Worm (Caenorhabditis elegans) whole organism, young adult: ENCODE results near the gene M70.5.
A peak's percentile ranks its signal among the peaks of the same experiment; 100 is the strongest.
"Not testable (repeated sequence)": the region's sequence is repeated elsewhere in the genome, so short reads cannot be mapped to it uniquely, and the experiment has no call there.

ENCODE experiments used
- C17E4.6 ChIP-seq: fragments of 200-800 bp; sonication (Bioruptor generic); IDR thresholded peaks from 2 replicates; pipeline ENCODE4 v1.3.6; 2022; ENCODE audit warnings: missing genetic modification reagents, missing genetic modification characterization, missing compliant biosample characterization
- F37B4.10 ChIP-seq: fragments of 200-800 bp; sonication (Bioruptor generic); IDR thresholded peaks from 2 replicates; pipeline ENCODE4 v1.3.6; 2022; ENCODE audit warnings: missing genetic modification characterization, missing compliant biosample characterization
- K12H6.12 ChIP-seq: fragments of 200-800 bp; sonication (Bioruptor generic); optimal IDR thresholded peaks from 2 replicates; lab custom pipeline; 2018; ENCODE audit warnings: mild to moderate bottlenecking, missing genetic modification characterization, missing compliant biosample characterization
- Y53G8AR.9 ChIP-seq: fragments of 200-800 bp; sonication (Bioruptor generic); conservative IDR thresholded peaks from 2 replicates; pipeline ENCODE4 v1.3.6; 2022; ENCODE audit warnings: missing genetic modification reagents, missing genetic modification characterization, missing compliant biosample characterization
- Y79H2A.3 ChIP-seq: fragments of 200-800 bp; sonication (Bioruptor generic); conservative IDR thresholded peaks from 2 replicates; pipeline ENCODE4 v1.3.6; 2022; ENCODE audit warnings: missing genetic modification reagents, missing genetic modification characterization, missing compliant biosample characterization
- akir-1 ChIP-seq: fragments of 200-800 bp; sonication (Bioruptor generic); optimal IDR thresholded peaks from 2 replicates; lab custom pipeline; 2018; ENCODE audit warnings: mild to moderate bottlenecking, missing genetic modification characterization, moderate library complexity, missing compliant biosample characterization
- aptf-3 ChIP-seq: fragments of 200-800 bp; sonication (Bioruptor generic); IDR thresholded peaks from 2 replicates; pipeline ENCODE4 v1.3.6; 2022; ENCODE audit warnings: missing genetic modification characterization, missing compliant biosample characterization
- attf-3 ChIP-seq: fragments of 200-800 bp; sonication (Bioruptor generic); conservative IDR thresholded peaks from 2 replicates; pipeline ENCODE4 v1.3.6; 2022; ENCODE audit warnings: missing genetic modification reagents, missing genetic modification characterization, missing compliant biosample characterization
- bed-2 ChIP-seq: fragments of 200-800 bp; sonication (Bioruptor generic); IDR thresholded peaks from 2 replicates; pipeline ENCODE4 v1.3.6; 2022; ENCODE audit warnings: missing genetic modification reagents, missing genetic modification characterization, missing compliant biosample characterization
- ccch-3 ChIP-seq: fragments of 200-800 bp; sonication (Bioruptor generic); optimal IDR thresholded peaks from 2 replicates; lab custom pipeline; 2018; ENCODE audit warnings: mild to moderate bottlenecking, missing genetic modification characterization, missing compliant biosample characterization
- cebp-1 ChIP-seq, 2 experiments: fragments of 200-800 bp in 1 of 2; sonication (Bioruptor generic) in 1 of 2; sonication (generic microtip) in 1 of 2; IDR thresholded peaks in 1 of 2; optimal IDR thresholded peaks in 1 of 2; 2 replicates each; pipeline versions ENCODE4 v1.3.6 to Lab custom; 2017 to 2022; ENCODE audit warnings: missing compliant biosample characterization in 2 of 2, missing genetic modification characterization in 2 of 2, mild to moderate bottlenecking in 1 of 2, missing genetic modification reagents in 1 of 2, moderate library complexity in 1 of 2
- ceh-79 ChIP-seq: sonication (generic microtip); optimal IDR thresholded peaks from 2 replicates; lab custom pipeline; 2017; ENCODE audit warnings: mild to moderate bottlenecking, missing genetic modification characterization, missing compliant biosample characterization
- dox-1 ChIP-seq: fragments of 200-800 bp; sonication (Bioruptor generic); IDR thresholded peaks from 2 replicates; pipeline ENCODE4 v1.3.6; 2022; ENCODE audit warnings: missing genetic modification reagents, missing genetic modification characterization, missing compliant biosample characterization
- egrh-3 ChIP-seq: fragments of 200-800 bp; sonication (Bioruptor generic); IDR thresholded peaks from 2 replicates; pipeline ENCODE4 v1.3.6; 2022; ENCODE audit warnings: missing genetic modification reagents, missing genetic modification characterization, missing compliant biosample characterization
- fkh-3 ChIP-seq: sonication (generic microtip); optimal IDR thresholded peaks from 2 replicates; lab custom pipeline; 2016; ENCODE audit warnings: mild to moderate bottlenecking, missing genetic modification characterization, missing compliant biosample characterization
- him-1 ChIP-seq: sonication (generic microtip); optimal IDR thresholded peaks from 2 replicates; lab custom pipeline; 2016; ENCODE audit warnings: missing genotype, missing genetic modification reagents, missing genetic modification characterization, missing compliant biosample characterization
- hmg-1.2 ChIP-seq: fragments of 200-800 bp; sonication (Bioruptor generic); IDR thresholded peaks from 2 replicates; pipeline ENCODE4 v1.3.6; 2022; ENCODE audit warnings: missing genetic modification reagents, missing genetic modification characterization, missing compliant biosample characterization
- let-526 ChIP-seq: fragments of 200-800 bp; sonication (Bioruptor generic); IDR thresholded peaks from 2 replicates; pipeline ENCODE4 v1.3.6; 2022; ENCODE audit warnings: missing genetic modification reagents, missing genetic modification characterization, missing compliant biosample characterization
- lin-26 ChIP-seq: fragments of 200-800 bp; sonication (Bioruptor generic); IDR thresholded peaks from 2 replicates; pipeline ENCODE4 v1.3.6; 2022; ENCODE audit warnings: missing genetic modification reagents, missing genetic modification characterization, missing compliant biosample characterization
- lsl-1 ChIP-seq: fragments of 200-800 bp; sonication (Bioruptor generic); optimal IDR thresholded peaks from 2 replicates; lab custom pipeline; 2018; ENCODE audit warnings: mild to moderate bottlenecking, missing genetic modification characterization, moderate library complexity, missing compliant biosample characterization
- mcd-1 ChIP-seq: fragments of 200-800 bp; sonication (Bioruptor generic); IDR thresholded peaks from 2 replicates; pipeline ENCODE4 v1.3.6; 2022; ENCODE audit warnings: missing genetic modification reagents, missing genetic modification characterization, missing compliant biosample characterization
- mel-28 ChIP-seq: sonication (generic microtip); optimal IDR thresholded peaks from 2 replicates; lab custom pipeline; 2016; ENCODE audit warnings: borderline replicate concordance, mild to moderate bottlenecking, missing genetic modification characterization, missing compliant biosample characterization
- nfya-2 ChIP-seq: fragments of 200-800 bp; sonication (Bioruptor generic); IDR thresholded peaks from 2 replicates; pipeline ENCODE4 v1.3.6; 2022; ENCODE audit warnings: missing genetic modification reagents, missing genetic modification characterization, missing compliant biosample characterization
- nfyb-1 ChIP-seq: fragments of 200-800 bp; sonication (Bioruptor generic); IDR thresholded peaks from 2 replicates; pipeline ENCODE4 v1.3.6; 2022; ENCODE audit warnings: missing genetic modification reagents, missing genetic modification characterization, missing compliant biosample characterization
- nhr-120 ChIP-seq: fragments of 200-800 bp; sonication (Bioruptor generic); IDR thresholded peaks from 2 replicates; pipeline ENCODE4 v1.3.6; 2022; ENCODE audit warnings: missing genetic modification characterization, missing compliant biosample characterization
- nhr-80 ChIP-seq: sonication (generic microtip); optimal IDR thresholded peaks from 2 replicates; lab custom pipeline; 2016; ENCODE audit warnings: missing genetic modification characterization, missing compliant biosample characterization
- rcor-1 ChIP-seq: fragments of 200-800 bp; sonication (Bioruptor generic); IDR thresholded peaks from 2 replicates; pipeline ENCODE4 v1.3.6; 2022; ENCODE audit warnings: missing genetic modification reagents, missing genetic modification characterization, missing compliant biosample characterization
- repo-1 ChIP-seq: sonication (generic microtip); optimal IDR thresholded peaks from 2 replicates; lab custom pipeline; 2017; ENCODE audit warnings: mild to moderate bottlenecking, missing genetic modification characterization, missing compliant biosample characterization
- snpc-1.3 ChIP-seq: sonication (generic microtip); optimal IDR thresholded peaks from 2 replicates; lab custom pipeline; 2017; ENCODE audit warnings: missing genetic modification characterization, mild to moderate bottlenecking, missing compliant biosample characterization, antibody characterized with exemption, moderate library complexity, missing genotype, missing genetic modification reagents; ENCODE audit not compliant: insufficient read depth
- snpc-4 ChIP-seq, 5 experiments: fragments of 150-350 bp in 1 of 5; sonication (generic microtip) in 4 of 5; optimal IDR thresholded peaks; 2 replicates each; lab custom pipeline; 2014 to 2018; ENCODE audit warnings: missing genetic modification characterization in 5 of 5, missing biosample characterization in 3 of 5, antibody characterized with exemption in 2 of 5, mild to moderate bottlenecking in 2 of 5, missing compliant biosample characterization in 2 of 5, missing genotype in 2 of 5, moderate library complexity in 2 of 5, missing genetic modification reagents in 1 of 5
- somi-1 ChIP-seq: fragments of 200-800 bp; sonication (Bioruptor generic); optimal IDR thresholded peaks from 2 replicates; lab custom pipeline; 2018; ENCODE audit warnings: mild to moderate bottlenecking, missing genetic modification characterization, missing compliant biosample characterization
- tbp1 ChIP-seq: fragments of 200-800 bp; sonication (Bioruptor generic); optimal IDR thresholded peaks from 2 replicates; lab custom pipeline; 2018; ENCODE audit warnings: mild to moderate bottlenecking, missing genetic modification characterization, missing compliant biosample characterization
- unc-62 ChIP-seq: fragments of 150-350 bp; optimal IDR thresholded peaks from 2 replicates; lab custom pipeline; 2014; ENCODE audit warnings: missing biosample characterization, missing genetic modification reagents, missing genetic modification characterization
- xnd-1 ChIP-seq: sonication (generic microtip); optimal IDR thresholded peaks from 2 replicates; lab custom pipeline; 2016; ENCODE audit warnings: missing genotype, missing genetic modification reagents, missing genetic modification characterization, missing compliant biosample characterization
- zfh-2 ChIP-seq: fragments of 200-800 bp; sonication (Bioruptor generic); conservative IDR thresholded peaks from 2 replicates; pipeline ENCODE4 v1.3.6; 2022; ENCODE audit warnings: missing genetic modification reagents, missing genetic modification characterization, missing compliant biosample characterization
- ztf-22 ChIP-seq: fragments of 200-800 bp; sonication (Bioruptor generic); optimal IDR thresholded peaks from 2 replicates; lab custom pipeline; 2018; ENCODE audit warnings: mild to moderate bottlenecking, missing genetic modification characterization, moderate library complexity, missing compliant biosample characterization
- ztf-26 ChIP-seq: sonication (generic microtip); optimal IDR thresholded peaks from 2 replicates; lab custom pipeline; 2017; ENCODE audit warnings: missing genetic modification characterization, missing compliant biosample characterization

Gene M70.5

ce11 chrIV:2245565-2245964 is 29.9 kb downstream of the M70.5 start, which contains the start of gene M70.1:
Gene M70.1, plus strand, starts transcription at chrIV:2245865.
- TF ChIP-seq nhr-120; lin-26 (GFP tag; lab: Robert Waterston, UW); dox-1 (GFP tag; lab: Robert Waterston, UW): not testable (repeated sequence)

- TF ChIP-seq somi-1 (no peak), tbp1 (GFP tag; lab: Kevin White, UChicago) (no peak), ceh-79 (no peak), Y79H2A.3 (no peak), repo-1 (no peak), F37B4.10 (GFP tag; lab: Robert Waterston, UW) (no peak), xnd-1 (tag; lab: Kevin White, UChicago) (no peak), ccch-3 (GFP tag; lab: Kevin White, UChicago) (no peak), nhr-80 (tag; lab: Kevin White, UChicago) (no peak), snpc-4 (GFP tag; optimal IDR thresholded peaks at IDR 0.05; lab: Kevin White, UChicago) (no peak), snpc-4 (tag; optimal IDR thresholded peaks at IDR 0.05; lab: Kevin White, UChicago) (no peak), mcd-1 (no peak), aptf-3 (GFP tag; lab: Robert Waterston, UW) (no peak), hmg-1.2 (GFP tag; lab: Robert Waterston, UW) (no peak), attf-3 (GFP tag; lab: Robert Waterston, UW) (no peak), bed-2 (GFP tag; lab: Robert Waterston, UW) (no peak), snpc-1.3 (no peak), akir-1 (no peak), ztf-26 (tag; lab: Kevin White, UChicago) (no peak)
These were observed 32.9 kb downstream of the M70.5 start, which contains the start of the genes M70.3 and M70.2 for ce11 chrIV:2242349-2243088. Gene M70.3, minus strand, starts transcription at chrIV:2242449. Gene M70.2, plus strand, starts transcription at chrIV:2243038.

- peak; percentile 12 for TF ChIP-seq him-1 (tag; lab: Kevin White, UChicago)
- TF ChIP-seq bed-2 (GFP tag; lab: Robert Waterston, UW), result no peak
- TF ChIP-seq ztf-22, result no peak
- peak; percentile 86 for TF ChIP-seq zfh-2
- TF ChIP-seq snpc-4 (GFP tag; optimal IDR thresholded peaks at IDR 0.05; lab: Kevin White, UChicago), result no peak
- TF ChIP-seq snpc-4 (tag; optimal IDR thresholded peaks at IDR 0.05; lab: Kevin White, UChicago), result peak in 1 of 4 experiments; percentile 27
- peak; percentile 65; the same call in 1 of the 2 replicates for TF ChIP-seq egrh-3 (GFP tag; lab: Robert Waterston, UW)
These were observed 38.5 kb downstream of the M70.5 start for ce11 chrIV:2236654-2237613.

ce11 chrIV:2235983-2236382 is 39.4 kb downstream of the M70.5 start:
- TF ChIP-seq cebp-1 (GFP tag; IDR thresholded peaks at IDR 0.05; lab: Robert Waterston, UW), result no peak
- no peak for TF ChIP-seq cebp-1 (tag; optimal IDR thresholded peaks at IDR 0.05; lab: Kevin White, UChicago)
- TF ChIP-seq mcd-1, result no peak
- no peak for TF ChIP-seq bed-2 (GFP tag; lab: Robert Waterston, UW)
- TF ChIP-seq K12H6.12 (tag; lab: Kevin White, UChicago), result no peak
- no peak for TF ChIP-seq lsl-1
- no peak for TF ChIP-seq mel-28 (tag; lab: Kevin White, UChicago)
- TF ChIP-seq fkh-3 (tag; lab: Kevin White, UChicago), result no peak
- TF ChIP-seq C17E4.6 (GFP tag; lab: Robert Waterston, UW), result no peak
- no peak for TF ChIP-seq hmg-1.2 (GFP tag; lab: Robert Waterston, UW)
- no peak for TF ChIP-seq Y53G8AR.9 (GFP tag; lab: Robert Waterston, UW)
- TF ChIP-seq tbp1 (GFP tag; lab: Kevin White, UChicago), result no peak
- TF ChIP-seq nfyb-1, result no peak
- no peak for TF ChIP-seq let-526 (GFP tag; lab: Robert Waterston, UW)
- no peak for TF ChIP-seq rcor-1 (GFP tag; lab: Robert Waterston, UW)
- TF ChIP-seq unc-62 (GFP tag; lab: Kevin White, UChicago), result no peak
- TF ChIP-seq nfya-2, result no peak
- TF ChIP-seq nhr-120, result no peak
- TF ChIP-seq ccch-3 (GFP tag; lab: Kevin White, UChicago), result no peak
